Worm (Caenorhabditis elegans) whole organism, L4 larva: Measurements from ENCODE around the gene fbxb-16.

Experiments used
- F10B5.3 ChIP-seq: sonication (generic microtip); optimal IDR thresholded peaks from 2 replicates; lab custom pipeline; 2016; ENCODE audit warnings: mild to moderate bottlenecking, missing genetic modification characterization, missing compliant biosample characterization
- F44E2.7 ChIP-seq: fragments of 200-800 bp; sonication (Bioruptor generic); IDR thresholded peaks from 2 replicates; pipeline ENCODE4 v2.1.2; 2022; ENCODE audit warnings: missing genetic modification characterization, missing compliant biosample characterization
- R02D3.7 ChIP-seq: fragments of 150-350 bp; sonication (generic microtip); optimal IDR thresholded peaks from 3 replicates; lab custom pipeline; 2014; ENCODE audit warnings: missing biosample characterization, missing genetic modification characterization
- T20F7.1 ChIP-seq: fragments of 200-800 bp; sonication (Bioruptor generic); optimal IDR thresholded peaks from 2 replicates; lab custom pipeline; 2018; ENCODE audit warnings: mild to moderate bottlenecking, missing genetic modification characterization, missing compliant biosample characterization
- aha-1 ChIP-seq: fragments of 150-350 bp; peaks from one replicate; lab custom pipeline; 2014; ENCODE audit warnings: missing biosample characterization, missing genetic modification characterization
- arid-1 ChIP-seq: fragments of 200-800 bp; sonication (Bioruptor generic); conservative IDR thresholded peaks from 2 replicates; pipeline ENCODE4 v1.3.6; 2022; ENCODE audit warnings: missing genetic modification reagents, missing genetic modification characterization, missing compliant biosample characterization
- ceh-20 ChIP-seq: fragments of 200-800 bp; sonication (Bioruptor generic); IDR thresholded peaks from 2 replicates; pipeline ENCODE4 v1.3.6; 2022; ENCODE audit warnings: missing genetic modification reagents, missing genetic modification characterization, missing compliant biosample characterization
- ceh-32 ChIP-seq: sonication (generic microtip); optimal IDR thresholded peaks from 2 replicates; lab custom pipeline; 2016; ENCODE audit warnings: mild to moderate bottlenecking, missing genetic modification characterization, missing compliant biosample characterization; ENCODE audit not compliant: poor library complexity
- ceh-44 ChIP-seq: fragments of 200-800 bp; sonication (Bioruptor generic); IDR thresholded peaks from 2 replicates; pipeline ENCODE4 v1.3.6; 2022; ENCODE audit warnings: missing genetic modification reagents, missing genetic modification characterization, missing compliant biosample characterization
- ctbp-1 ChIP-seq: fragments of 200-800 bp; sonication (Bioruptor generic); IDR thresholded peaks from 2 replicates; pipeline ENCODE4 v1.3.6; 2022; ENCODE audit warnings: missing genetic modification reagents, missing genetic modification characterization, missing compliant biosample characterization
- daf-12 ChIP-seq: fragments of 150-350 bp; optimal IDR thresholded peaks from 2 replicates; lab custom pipeline; 2014; ENCODE audit warnings: missing biosample characterization, missing genetic modification reagents, missing genetic modification characterization
- dmd-6 ChIP-seq: fragments of 200-800 bp; sonication (Bioruptor generic); IDR thresholded peaks from 2 replicates; pipeline ENCODE4 v1.3.6; 2022; ENCODE audit warnings: missing genetic modification reagents, missing genetic modification characterization, missing compliant biosample characterization
- dve-1 ChIP-seq: sonication (generic microtip); optimal IDR thresholded peaks from 2 replicates; lab custom pipeline; 2017; ENCODE audit warnings: antibody characterized with exemption, mild to moderate bottlenecking, missing genetic modification characterization, missing compliant biosample characterization; ENCODE audit not compliant: insufficient read depth
- egl-27 ChIP-seq: sonication (generic microtip); optimal IDR thresholded peaks from 3 replicates; lab custom pipeline; 2017; ENCODE audit warnings: missing biosample characterization, missing genetic modification reagents, missing genetic modification characterization
- hif-1 ChIP-seq, 2 experiments: sonication (generic microtip); optimal IDR thresholded peaks; 2 replicates each; lab custom pipeline; 2016 to 2017; ENCODE audit warnings: missing compliant biosample characterization in 2 of 2, missing genetic modification characterization in 2 of 2, missing genetic modification reagents in 2 of 2, missing genotype in 2 of 2, mild to moderate bottlenecking in 1 of 2
- hlh-11 ChIP-seq: fragments of 200-800 bp; sonication (Bioruptor generic); optimal IDR thresholded peaks from 2 replicates; lab custom pipeline; 2018; ENCODE audit warnings: mild to moderate bottlenecking, missing genetic modification characterization, missing compliant biosample characterization
- hmg-1.1 ChIP-seq: fragments of 200-800 bp; sonication (Bioruptor generic); IDR thresholded peaks from 2 replicates; pipeline ENCODE4 v1.3.6; 2022; ENCODE audit warnings: missing genetic modification reagents, missing genetic modification characterization, missing compliant biosample characterization
- lim-7 ChIP-seq: fragments of 200-800 bp; sonication (Bioruptor generic); IDR thresholded peaks from 2 replicates; pipeline ENCODE4 v1.3.6; 2022; ENCODE audit warnings: missing genetic modification characterization, missing compliant biosample characterization
- lin-39 ChIP-seq: fragments of 150-350 bp; optimal IDR thresholded peaks from 2 replicates; lab custom pipeline; 2014; ENCODE audit warnings: missing biosample characterization, missing genetic modification reagents, missing genetic modification characterization
- lsy-2 ChIP-seq, 2 experiments: fragments of 150-350 bp in 1 of 2; sonication (generic microtip) in 1 of 2; optimal IDR thresholded peaks; 2 replicates each; lab custom pipeline; 2014 to 2017; ENCODE audit warnings: missing biosample characterization in 2 of 2, missing genetic modification characterization in 2 of 2
- madf-5 ChIP-seq, 2 experiments: fragments of 200-800 bp; sonication (Bioruptor generic); IDR thresholded peaks; 2 replicates each; pipeline ENCODE4 v1.3.6; 2022; ENCODE audit warnings: missing compliant biosample characterization in 2 of 2, missing genetic modification characterization in 2 of 2
- mes-2 ChIP-seq: sonication (generic microtip); optimal IDR thresholded peaks from 2 replicates; lab custom pipeline; 2016; ENCODE audit warnings: missing genotype, mild to moderate bottlenecking, missing genetic modification characterization, missing compliant biosample characterization; ENCODE audit not compliant: poor library complexity, severe bottlenecking
- nhr-10 ChIP-seq: fragments of 150-350 bp; optimal IDR thresholded peaks from 2 replicates; lab custom pipeline; 2014; ENCODE audit warnings: missing biosample characterization, missing genetic modification characterization
- nhr-102 ChIP-seq: sonication (generic microtip); optimal IDR thresholded peaks from 2 replicates; lab custom pipeline; 2016; ENCODE audit warnings: mild to moderate bottlenecking, missing genetic modification characterization, moderate library complexity, missing compliant biosample characterization
- nhr-111 ChIP-seq: fragments of 200-800 bp; sonication (Bioruptor generic); optimal IDR thresholded peaks from 2 replicates; lab custom pipeline; 2018; ENCODE audit warnings: mild to moderate bottlenecking, missing genetic modification characterization, missing compliant biosample characterization
- nhr-28 ChIP-seq: fragments of 150-350 bp; optimal IDR thresholded peaks from 2 replicates; lab custom pipeline; 2014; ENCODE audit warnings: missing biosample characterization, missing genetic modification characterization
- nhr-41 ChIP-seq: fragments of 200-800 bp; sonication (Bioruptor generic); IDR thresholded peaks from 2 replicates; pipeline ENCODE4 v1.3.6; 2022; ENCODE audit warnings: missing genetic modification reagents, missing genetic modification characterization, missing compliant biosample characterization
- nhr-42 ChIP-seq: fragments of 200-800 bp; sonication (Bioruptor generic); IDR thresholded peaks from 2 replicates; pipeline ENCODE4 v1.3.6; 2022; ENCODE audit warnings: missing genetic modification characterization, missing compliant biosample characterization
- nhr-48 ChIP-seq: sonication (generic microtip); optimal IDR thresholded peaks from 2 replicates; lab custom pipeline; 2016; ENCODE audit warnings: mild to moderate bottlenecking, missing genetic modification characterization, missing compliant biosample characterization
- nhr-77 ChIP-seq: fragments of 150-350 bp; optimal IDR thresholded peaks from 2 replicates; lab custom pipeline; 2014; ENCODE audit warnings: missing biosample characterization, missing genetic modification characterization
- pha-4 ChIP-seq, 2 experiments: fragments of 150-350 bp in 1 of 2; fragments of 200-800 bp in 1 of 2; sonication (Bioruptor generic) in 1 of 2; IDR thresholded peaks in 1 of 2; optimal IDR thresholded peaks in 1 of 2; 2 replicates each; pipeline versions ENCODE4 v1.3.6 to Lab custom; 2014 to 2022; ENCODE audit warnings: missing genetic modification characterization in 2 of 2, missing genetic modification reagents in 2 of 2, missing biosample characterization in 1 of 2, missing compliant biosample characterization in 1 of 2
- pqm-1 ChIP-seq: sonication (generic microtip); optimal IDR thresholded peaks from 2 replicates; lab custom pipeline; 2017; ENCODE audit warnings: missing biosample characterization, missing genetic modification characterization
- set-16 ChIP-seq: fragments of 200-800 bp; sonication (Bioruptor generic); IDR thresholded peaks from 2 replicates; pipeline ENCODE4 v1.3.6; 2022; ENCODE audit warnings: missing genetic modification reagents, missing genetic modification characterization, missing compliant biosample characterization
- snpc-4 ChIP-seq: fragments of 150-350 bp; optimal IDR thresholded peaks from 2 replicates; lab custom pipeline; 2014; ENCODE audit warnings: missing biosample characterization, missing genetic modification characterization
- tag-97 ChIP-seq: fragments of 200-800 bp; sonication (Bioruptor generic); IDR thresholded peaks from 2 replicates; pipeline ENCODE4 v1.3.6; 2022; ENCODE audit warnings: missing genetic modification characterization, missing compliant biosample characterization
- unc-62 ChIP-seq, 3 experiments: fragments of 150-350 bp in 1 of 3; sonication (generic microtip); optimal IDR thresholded peaks in 2 of 3; peaks in 1 of 3; 1 replicate in 1 of 3; 2 replicates in 2 of 3; lab custom pipeline; 2014 to 2017; ENCODE audit warnings: missing biosample characterization in 3 of 3, missing genetic modification characterization in 3 of 3, missing genetic modification reagents in 3 of 3, missing genotype in 1 of 3
- ztf-11 ChIP-seq: fragments of 150-350 bp; optimal IDR thresholded peaks from 2 replicates; lab custom pipeline; 2014; ENCODE audit warnings: missing biosample characterization, missing genetic modification characterization

Gene fbxb-16

ce11 chrII:1672673-1673072 lies 21.0 kb upstream of the fbxb-16 start:
- TF ChIP-seq egl-27 (tag; lab: Kevin White, UChicago): no peak
- TF ChIP-seq aha-1: peak; percentile 54
- no peak for TF ChIP-seq arid-1 (GFP tag; lab: Robert Waterston, UW)
- TF ChIP-seq ceh-44 (GFP tag; lab: Robert Waterston, UW): no peak
- TF ChIP-seq snpc-4 (tag; lab: Kevin White, UChicago): no peak
- TF ChIP-seq dve-1 (tag; lab: Kevin White, UChicago): no peak
- TF ChIP-seq F10B5.3: no peak
- no peak for TF ChIP-seq nhr-77 (tag; lab: Kevin White, UChicago)
- TF ChIP-seq set-16 (GFP tag; lab: Robert Waterston, UW): peak; percentile 68; the same call in 1 of the 2 replicates

DNA sequence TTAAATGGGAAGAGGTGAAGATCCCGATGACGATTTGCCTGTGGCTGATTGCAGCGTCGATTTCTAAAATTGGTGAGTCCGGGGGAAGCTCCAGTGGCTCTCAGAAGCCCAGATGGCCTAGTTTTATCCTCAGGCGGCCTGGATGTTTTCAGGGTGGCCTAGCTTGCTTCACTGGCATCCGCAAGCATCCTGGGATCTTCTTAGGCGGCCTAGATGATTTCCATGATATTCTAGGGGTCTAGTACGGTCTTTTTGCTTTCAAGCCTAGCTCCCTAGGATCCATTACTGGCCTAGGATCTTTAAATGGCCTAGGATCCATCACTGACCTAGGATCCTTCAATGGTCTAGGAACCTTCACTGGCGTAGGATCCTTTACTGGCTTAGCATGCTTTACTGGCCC lies 19.3 kb upstream of the fbxb-16 start:
- TF ChIP-seq lsy-2 (tag; optimal IDR thresholded peaks at IDR 0.05; lab: Kevin White, UChicago) (no peak), aha-1 (peak; percentile 91)

DNA sequence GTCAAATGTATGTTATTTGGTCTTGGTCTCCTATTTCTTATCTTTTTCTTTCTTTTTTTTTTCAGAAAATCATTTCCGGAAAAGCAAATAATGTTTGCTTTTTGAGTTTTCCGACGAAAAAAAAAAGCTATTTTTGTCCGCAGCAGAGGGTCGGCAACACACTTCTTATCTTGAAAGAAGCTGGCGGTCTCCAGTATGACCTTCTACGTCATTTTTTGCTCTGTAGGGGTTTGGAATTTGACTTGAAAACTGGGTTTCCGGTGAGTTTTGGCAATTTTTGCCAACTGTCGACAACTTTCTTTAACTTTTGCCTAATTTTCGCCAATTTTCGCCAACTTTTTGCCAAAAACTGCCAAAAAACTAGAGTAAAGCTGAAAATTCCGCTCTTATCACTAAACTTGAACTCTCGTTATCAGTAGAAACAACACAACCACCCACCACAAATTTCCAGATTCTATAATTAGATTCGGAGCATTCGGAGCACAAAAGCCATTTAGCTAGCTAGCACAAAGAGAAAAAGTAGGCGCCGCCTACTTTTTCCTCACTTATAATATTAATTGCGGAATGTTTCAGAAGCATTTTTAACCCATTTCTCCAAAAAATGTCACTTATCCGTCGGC lies 18.7 kb upstream of the fbxb-16 start, which contains the start of gene nhx-6:
TSS of gene nhx-6 (plus strand) at position 570 of the 620 bp plus-strand sequence.
- no peak for TF ChIP-seq nhr-111 (GFP tag; lab: Kevin White, UChicago)
- TF ChIP-seq nhr-28 (tag; lab: Kevin White, UChicago): peak; percentile 6
- TF ChIP-seq set-16 (GFP tag; lab: Robert Waterston, UW): no peak
- no peak for TF ChIP-seq nhr-102 (tag; lab: Kevin White, UChicago)
- TF ChIP-seq hlh-11 (tag; lab: Kevin White, UChicago): peak; percentile 25
- TF ChIP-seq aha-1: peak; percentile 46

- TF ChIP-seq nhr-42 (no peak), unc-62 (GFP tag; optimal IDR thresholded peaks at IDR 0.05 in 1 of 2; lab: Kevin White, UChicago) (peak in 1 of 2 experiments; percentile 62), unc-62 (tag; optimal IDR thresholded peaks at IDR 0.05; lab: Kevin White, UChicago) (no peak)
These were observed 17.2 kb upstream of the fbxb-16 start, which contains the start of gene srw-97 for ce11 chrII:1668913-1669312. srw-97 (minus strand) TSS chrII:1669013.

DNA sequence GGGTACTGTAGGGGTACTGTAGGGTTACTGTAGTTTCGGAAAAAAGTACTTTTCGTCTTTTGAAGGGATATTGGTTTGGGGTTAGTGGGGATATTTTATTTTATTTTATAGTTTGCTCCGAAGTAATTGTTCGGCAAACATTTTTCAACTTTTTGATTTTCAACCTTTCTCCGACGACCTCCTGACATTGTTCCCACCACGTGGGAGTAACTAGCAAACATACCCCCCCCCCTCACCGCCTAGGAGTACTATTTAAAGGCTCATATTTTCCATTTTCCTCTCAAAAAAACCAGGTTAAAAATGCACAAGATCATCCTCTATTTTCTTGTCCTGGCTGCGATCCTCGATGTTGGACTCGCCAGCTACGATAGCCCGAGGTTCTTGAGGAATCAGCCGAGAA lies 14.3 kb upstream of the fbxb-16 start, which contains the start of gene srlf-29:
TSS of gene srlf-29 (plus strand) at position 301 of the 400 bp plus-strand sequence.
- no peak for TF ChIP-seq T20F7.1 (GFP tag; lab: Kevin White, UChicago)
- peak in 1 of 2 experiments; percentile 49 for TF ChIP-seq unc-62 (GFP tag; optimal IDR thresholded peaks at IDR 0.05 in 1 of 2; lab: Kevin White, UChicago)
- TF ChIP-seq unc-62 (tag; optimal IDR thresholded peaks at IDR 0.05; lab: Kevin White, UChicago): no peak
- no peak for TF ChIP-seq R02D3.7 (tag; lab: Kevin White, UChicago)
- TF ChIP-seq hif-1 (tag; optimal IDR thresholded peaks at IDR 0.05; lab: Kevin White, UChicago): no peak
- TF ChIP-seq, all 104 proteins: peak for 1

DNA sequence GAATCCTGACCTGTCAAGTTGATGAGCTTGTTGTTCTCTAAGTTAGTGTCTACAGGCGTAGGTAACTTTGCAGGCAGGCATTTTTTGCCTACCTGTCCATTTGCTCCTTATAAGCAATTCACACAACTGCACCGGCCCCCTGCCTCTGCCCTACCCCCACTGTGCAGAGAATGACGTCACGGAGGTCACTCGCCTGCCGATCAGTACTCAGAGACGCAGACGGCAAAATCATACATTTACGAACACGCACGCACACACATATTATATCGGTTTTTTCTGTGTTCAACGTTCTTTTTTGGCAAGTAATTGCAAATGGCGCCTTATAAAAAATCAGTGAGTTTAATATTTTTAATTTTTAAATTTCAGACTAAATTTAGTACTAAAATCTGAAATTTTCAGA lies 11.8 kb upstream of the fbxb-16 start, which contains the start of gene duxl-1:
TSS of gene duxl-1 (plus strand) at position 184 of the 400 bp plus-strand sequence.
- TF ChIP-seq pha-4 (GFP tag; IDR thresholded peaks at IDR 0.05; lab: Robert Waterston, UW) (no peak), pha-4 (tag; optimal IDR thresholded peaks at IDR 0.05; lab: Kevin White, UChicago) (no peak), pqm-1 (tag; lab: Kevin White, UChicago) (peak; percentile 16), ceh-32 (tag; lab: Kevin White, UChicago) (no peak), T20F7.1 (GFP tag; lab: Kevin White, UChicago) (no peak), madf-5 (GFP tag; IDR thresholded peaks at IDR 0.05; lab: Robert Waterston, UW) (no peak), egl-27 (tag; lab: Kevin White, UChicago) (no peak), nhr-10 (no peak), mes-2 (tag; lab: Kevin White, UChicago) (peak; percentile 71), lim-7 (GFP tag; lab: Robert Waterston, UW) (no peak), nhr-48 (tag; lab: Kevin White, UChicago) (peak; percentile 6), tag-97 (GFP tag; lab: Robert Waterston, UW) (no peak), hif-1 (tag; optimal IDR thresholded peaks at IDR 0.05; lab: Kevin White, UChicago) (peak in 1 of 2 experiments; percentile 86), F44E2.7 (GFP tag; lab: Robert Waterston, UW) (no peak), nhr-28 (tag; lab: Kevin White, UChicago) (peak; percentile 36), nhr-77 (tag; lab: Kevin White, UChicago) (no peak), daf-12 (tag; lab: Kevin White, UChicago) (no peak), ceh-20 (GFP tag; lab: Robert Waterston, UW) (no peak), nhr-41 (GFP tag; lab: Robert Waterston, UW) (peak; percentile 50; the same call in 1 of the 2 replicates), ztf-11 (tag; lab: Kevin White, UChicago) (no peak), hmg-1.1 (peak; percentile 33; the same call in 1 of the 2 replicates), ctbp-1 (GFP tag; lab: Robert Waterston, UW) (no peak), lin-39 (tag; lab: Kevin White, UChicago) (no peak), dmd-6 (GFP tag; lab: Robert Waterston, UW) (peak; percentile 76)
